Fruit fly (Drosophila melanogaster): Measurements from ENCODE around the gene CG32801.

CG32801 gene

dm6 chrX:1944245-1945114, 41.5 kb upstream of the CG32801 start (continued):
- TF ChIP-seq eg (GFP tag; IDR thresholded peaks at IDR 0.05), result 0 out of 3 replicates have a peak, but pooled peaks have one; percentile 8
- TF ChIP-seq CG3032 (tag; optimal IDR thresholded peaks at IDR 0.05), result no peak
- TF ChIP-seq CG16779 (tag; optimal IDR thresholded peaks at IDR 0.05), result no peak
- TF ChIP-seq fkh (GFP tag; optimal IDR thresholded peaks at IDR 0.05), result no peak
- TF ChIP-seq CG15336 (GFP tag; IDR thresholded peaks at IDR 0.05), result 0 out of 2 replicates have a peak, but pooled peaks have one; percentile 6
- TF ChIP-seq Sox14 (GFP tag; optimal IDR thresholded peaks at IDR 0.05), result peak; percentile 57
- TF ChIP-seq CG34406 (GFP tag; optimal IDR thresholded peaks at IDR 0.05), result peak; percentile 58
- peak; percentile 55 for TF ChIP-seq Eip75B (GFP tag; optimal IDR thresholded peaks at IDR 0.05)
- TF ChIP-seq CG8319 (GFP tag; optimal IDR thresholded peaks at IDR 0.05), result peak; percentile 38
- TF ChIP-seq ss (GFP tag; optimal IDR thresholded peaks at IDR 0.05), result no peak
- peak; percentile 23 for TF ChIP-seq CG3919 (GFP tag; optimal IDR thresholded peaks at IDR 0.05)
- peak; percentile 40 for TF ChIP-seq pdm3 (GFP tag; optimal IDR thresholded peaks at IDR 0.05)
- peak; percentile 4 for TF ChIP-seq Ets96B (tag; optimal IDR thresholded peaks at IDR 0.05)
- TF ChIP-seq CG11902 (GFP tag; optimal IDR thresholded peaks at IDR 0.05), result peak; percentile 61
- peak; percentile 22 for TF ChIP-seq achi (GFP tag; optimal IDR thresholded peaks at IDR 0.05)
- peak; percentile 76 for TF ChIP-seq CG6854 (GFP tag; optimal IDR thresholded peaks at IDR 0.05)
- TF ChIP-seq OdsH (GFP tag; optimal IDR thresholded peaks at IDR 0.05), result peak; percentile 28
- no peak for TF ChIP-seq CG11762 (GFP tag; optimal IDR thresholded peaks at IDR 0.05; ENCODE audit: insufficient read depth)
- peak; percentile 4 for TF ChIP-seq CG8632 (GFP tag; optimal IDR thresholded peaks at IDR 0.05)
- TF ChIP-seq CG10669 (GFP tag; optimal IDR thresholded peaks at IDR 0.05), result no peak
- peak; percentile 47 for TF ChIP-seq Blimp-1 (GFP tag; optimal IDR thresholded peaks at IDR 0.05)
- no peak for TF ChIP-seq Hr38 (GFP tag; optimal IDR thresholded peaks at IDR 0.05)
- TF ChIP-seq CG7368 (GFP tag; optimal IDR thresholded peaks at IDR 0.05), result peak; percentile 52
- peak; percentile 56 for TF ChIP-seq CG10631 (GFP tag; optimal IDR thresholded peaks at IDR 0.05)
- peak; percentile 71 for TF ChIP-seq Eip93F (GFP tag; optimal IDR thresholded peaks at IDR 0.05)
- TF ChIP-seq dac (GFP tag; optimal IDR thresholded peaks at IDR 0.05), result no peak

dm6 chrX:1943337-1944244, 40.6 kb upstream of the CG32801 start:
- peak; percentile 64 for TF ChIP-seq Sox15 (GFP tag; optimal IDR thresholded peaks at IDR 0.05)
- peak; percentile 55 for TF ChIP-seq Hr4 (GFP tag; optimal IDR thresholded peaks at IDR 0.05)
- peak; percentile 87 for TF ChIP-seq svp (GFP tag)
- TF ChIP-seq CG6854 (GFP tag; optimal IDR thresholded peaks at IDR 0.05), result peak; percentile 46
- peak; percentile 50 for TF ChIP-seq CG3032 (tag; optimal IDR thresholded peaks at IDR 0.05)
- no peak for TF ChIP-seq CG15336 (GFP tag; IDR thresholded peaks at IDR 0.05)
- 0 out of 2 replicates have a peak, but pooled peaks have one; percentile 8 for TF ChIP-seq Gug (GFP tag; IDR thresholded peaks at IDR 0.05)
- TF ChIP-seq Ets21C (GFP tag; optimal IDR thresholded peaks at IDR 0.05), result peak; percentile 74
- TF ChIP-seq Met (GFP tag; optimal IDR thresholded peaks at IDR 0.05), result peak; percentile 83
- peak; percentile 91 for TF ChIP-seq Eip78C (GFP tag)
- TF ChIP-seq CG11762 (GFP tag; optimal IDR thresholded peaks at IDR 0.05; ENCODE audit: insufficient read depth), result peak; percentile 55
- TF ChIP-seq CG10631 (GFP tag; optimal IDR thresholded peaks at IDR 0.05), result peak; percentile 39
- peak; percentile 58 for TF ChIP-seq CG6276 (GFP tag; optimal IDR thresholded peaks at IDR 0.05)
- TF ChIP-seq cyc (GFP tag; optimal IDR thresholded peaks at IDR 0.05), result peak; percentile 50
- TF ChIP-seq acj6 (GFP tag; optimal IDR thresholded peaks at IDR 0.05), result peak; percentile 65
- peak; percentile 32 for TF ChIP-seq fd59A (GFP tag; optimal IDR thresholded peaks at IDR 0.05)
- TF ChIP-seq CG8119 (GFP tag; IDR thresholded peaks at IDR 0.05), result no peak
- TF ChIP-seq esn (GFP tag; optimal IDR thresholded peaks at IDR 0.05), result peak; percentile 79
- TF ChIP-seq CG6808 (GFP tag; optimal IDR thresholded peaks at IDR 0.05), result peak; percentile 32
- TF ChIP-seq ss (GFP tag; optimal IDR thresholded peaks at IDR 0.05), result peak; percentile 37 to 69
- TF ChIP-seq Sox102F (GFP tag; optimal IDR thresholded peaks at IDR 0.05), result peak; percentile 84
- TF ChIP-seq CG6163 (GFP tag; IDR thresholded peaks at IDR 0.05), result peak; percentile 41; the same call in 1 of the 3 replicates
- TF ChIP-seq CG4318 (GFP tag; optimal IDR thresholded peaks at IDR 0.05), result peak; percentile 22
- peak; percentile 75 for TF ChIP-seq Smox (GFP tag; optimal IDR thresholded peaks at IDR 0.05)
- TF ChIP-seq CG8632 (GFP tag; optimal IDR thresholded peaks at IDR 0.05), result peak; percentile 61
- peak; percentile 54 for TF ChIP-seq pdm3 (GFP tag; optimal IDR thresholded peaks at IDR 0.05)
- TF ChIP-seq topi (GFP tag; optimal IDR thresholded peaks at IDR 0.05), result peak; percentile 84
- TF ChIP-seq fkh (GFP tag; optimal IDR thresholded peaks at IDR 0.05), result peak; percentile 89

Measured in whole organism, prepupa.